Fruit fly (Drosophila melanogaster) whole organism, adult: ENCODE results near the gene Bdbt.

Experiments used
- CG11617 ChIP-seq: fragments of 200-800 bp; sonication (Bioruptor generic); optimal IDR thresholded peaks from 2 replicates; lab custom pipeline; 2017; ENCODE audit warnings: mild to moderate bottlenecking, missing biosample characterization, missing genetic modification reagents, missing genetic modification characterization
- CG12768 ChIP-seq: fragments of 200-800 bp; sonication (Bioruptor generic); optimal IDR thresholded peaks from 2 replicates; lab custom pipeline; 2017; ENCODE audit warnings: missing biosample characterization, missing genetic modification characterization, mild to moderate bottlenecking, moderate library complexity, missing genetic modification reagents
- CG1620 ChIP-seq: fragments of 200-800 bp; sonication (Bioruptor generic); optimal IDR thresholded peaks from 2 replicates; lab custom pipeline; 2016; ENCODE audit warnings: missing biosample characterization, missing genetic modification characterization
- CG7045 ChIP-seq: fragments of 200-800 bp; sonication (Bioruptor generic); optimal IDR thresholded peaks from 2 replicates; lab custom pipeline; 2017; ENCODE audit warnings: missing biosample characterization, mild to moderate bottlenecking, missing genetic modification characterization
- Crg-1 ChIP-seq: fragments of 200-800 bp; sonication (Bioruptor generic); optimal IDR thresholded peaks from 2 replicates; lab custom pipeline; 2016; ENCODE audit warnings: missing biosample characterization, missing genetic modification characterization
- Mnt ChIP-seq: fragments of 200-800 bp; sonication (Bioruptor generic); optimal IDR thresholded peaks from 2 replicates; lab custom pipeline; 2016; ENCODE audit warnings: missing biosample characterization, mild to moderate bottlenecking, missing genetic modification characterization
- bab1 ChIP-seq: fragments of 200-800 bp; sonication (Bioruptor generic); optimal IDR thresholded peaks from 3 replicates; lab custom pipeline; 2019; ENCODE audit warnings: missing biosample characterization, mild to moderate bottlenecking, missing genetic modification characterization, moderate library complexity
- cnc ChIP-seq, 2 experiments: fragments of >200 bp; optimal IDR thresholded peaks; 2 replicates each; lab custom pipeline; 2017
- kay ChIP-seq: fragments of 200-800 bp; sonication (Bioruptor generic); peaks from one replicate; lab custom pipeline; 2016; ENCODE audit warnings: missing biosample characterization, missing genetic modification characterization, borderline replicate concordance
- pad ChIP-seq: fragments of 200-800 bp; sonication (Bioruptor generic); optimal IDR thresholded peaks from 3 replicates; lab custom pipeline; 2017; ENCODE audit warnings: missing biosample characterization, missing genetic modification characterization, mild to moderate bottlenecking, moderate library complexity, missing genetic modification reagents

DNA sequence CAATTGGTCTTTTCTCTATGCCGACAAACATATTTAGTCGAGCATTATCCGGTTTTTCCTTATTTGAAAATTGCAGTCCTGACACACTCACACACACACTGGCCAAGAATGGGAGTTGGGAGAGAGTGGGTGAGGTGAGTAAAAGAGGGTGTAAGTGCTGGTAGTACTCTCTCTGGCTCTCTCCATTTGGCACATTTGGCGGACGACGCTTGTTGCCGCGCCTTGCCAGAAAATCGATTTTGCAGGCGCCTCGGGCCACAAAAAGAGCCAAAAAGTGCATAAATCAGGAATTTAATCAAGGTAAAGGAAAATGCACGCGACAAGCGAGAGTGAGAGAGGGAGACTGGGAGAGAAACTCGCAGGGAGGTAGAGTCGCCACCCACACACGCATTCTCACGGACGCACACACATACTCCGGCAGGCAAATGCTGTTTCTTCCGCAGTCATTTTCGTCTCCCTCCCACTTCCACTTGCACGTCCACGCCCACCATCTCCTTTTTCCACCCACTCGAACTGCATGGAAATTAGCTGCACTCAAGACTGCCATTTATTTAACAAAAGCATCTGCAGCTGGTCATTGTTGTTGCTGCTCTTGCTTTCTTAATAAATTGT lies 22.0 kb downstream of the Bdbt start:
- TF ChIP-seq CG7045 (no peak), CG12768 (GFP tag; lab: Kevin White, UChicago) (no peak), Mnt (GFP tag; lab: Kevin White, UChicago) (no peak), Crg-1 (GFP tag; lab: Kevin White, UChicago) (no peak), bab1 (GFP tag; lab: Kevin White, UChicago) (no peak), CG1620 (no peak), pad (GFP tag; lab: Kevin White, UChicago) (no peak), kay (no peak), cnc (optimal IDR thresholded peaks at IDR 0.05; lab: Kevin White, UChicago) (no peak), CG11617 (GFP tag; lab: Kevin White, UChicago) (no peak)
